Worm (Caenorhabditis elegans): ENCODE measurements around the gene F35E8.13.

DNA sequence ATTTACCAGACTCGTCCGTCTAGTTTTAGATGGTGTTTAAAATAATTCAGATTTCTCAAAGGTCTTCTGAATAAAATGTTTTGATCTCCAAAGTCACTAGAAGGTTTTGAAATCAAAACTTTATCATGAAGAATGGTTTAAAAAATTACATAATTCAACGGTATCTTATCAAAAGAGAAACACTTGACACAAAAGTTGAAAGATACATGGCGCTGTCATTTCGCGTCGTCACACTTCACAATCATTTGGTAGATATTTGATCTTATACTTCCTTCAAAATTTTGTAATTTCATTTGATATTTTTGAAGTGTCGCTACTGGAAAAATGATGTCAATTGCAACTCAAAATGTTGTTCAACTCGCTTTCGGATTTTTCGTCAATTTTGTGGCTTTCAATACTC lies 34.0 kb downstream of the F35E8.13 start, which contains the start of gene F36G9.3:
- TF ChIP-seq cog-1 (tag; optimal IDR thresholded peaks at IDR 0.05) (no peak), ztf-29 (GFP tag; IDR thresholded peaks at IDR 0.05) (no peak), flt-1 (GFP tag; IDR thresholded peaks at IDR 0.05) (no peak), klf-2 (GFP tag; conservative IDR thresholded peaks at IDR 0.05) (no peak), T22C8.4 (GFP tag; IDR thresholded peaks at IDR 0.05) (no peak), ztf-23 (GFP tag; IDR thresholded peaks at IDR 0.05) (no peak), tab-1 (GFP tag; IDR thresholded peaks at IDR 0.05) (no peak)

Data from whole organism, midembryonic.